Fruit fly (Drosophila melanogaster) whole organism, embryonic: Measurements from ENCODE around the gene CG33124.

Experiments
- Ada2b ChIP-seq: fragments of 200-800 bp; sonication (Bioruptor generic); IDR thresholded peaks from 2 replicates; pipeline ENCODE4 v1.3.6; 2022; ENCODE audit warnings: missing biosample characterization, missing genetic modification characterization
- CG10366 ChIP-seq: fragments of 200-800 bp; sonication (Bioruptor generic); IDR thresholded peaks from 2 replicates; pipeline ENCODE4 v1.3.6; 2022; ENCODE audit warnings: missing biosample characterization, missing genetic modification characterization
- CG11560 ChIP-seq: fragments of 200-800 bp; sonication (Bioruptor generic); IDR thresholded peaks from 3 replicates; pipeline ENCODE4 v1.3.6; 2022; ENCODE audit warnings: missing biosample characterization, missing genetic modification characterization
- CG11723 ChIP-seq: fragments of 200-800 bp; sonication (Bioruptor generic); optimal IDR thresholded peaks from 2 replicates; lab custom pipeline; 2017; ENCODE audit warnings: missing biosample characterization, mild to moderate bottlenecking, missing genetic modification characterization
- CG12104 ChIP-seq: fragments of 200-800 bp; sonication (Bioruptor generic); optimal IDR thresholded peaks from 3 replicates; lab custom pipeline; 2016; ENCODE audit warnings: missing biosample characterization, missing genetic modification characterization
- CG12236 ChIP-seq: fragments of 200-800 bp; sonication (Bioruptor generic); optimal IDR thresholded peaks from 2 replicates; lab custom pipeline; 2016; ENCODE audit warnings: missing biosample characterization, missing genetic modification characterization
- CG12769 ChIP-seq: fragments of 200-800 bp; sonication (Bioruptor generic); optimal IDR thresholded peaks from 2 replicates; lab custom pipeline; 2019; ENCODE audit warnings: missing biosample characterization, mild to moderate bottlenecking, missing genetic modification characterization, moderate library complexity
- CG13624 ChIP-seq: fragments of 200-800 bp; sonication (Bioruptor generic); optimal IDR thresholded peaks from 2 replicates; lab custom pipeline; 2016; ENCODE audit warnings: missing biosample characterization, missing genetic modification characterization
- CG15073 ChIP-seq: fragments of 200-800 bp; sonication (Bioruptor generic); optimal IDR thresholded peaks from 2 replicates; lab custom pipeline; 2016; ENCODE audit warnings: missing biosample characterization, missing genetic modification characterization
- CG1832 ChIP-seq: fragments of 200-800 bp; sonication (Bioruptor generic); optimal IDR thresholded peaks from 2 replicates; lab custom pipeline; 2017; ENCODE audit warnings: missing biosample characterization, mild to moderate bottlenecking, missing genetic modification characterization, inconsistent platforms
- CG18764 ChIP-seq: fragments of 200-800 bp; sonication (Bioruptor generic); optimal IDR thresholded peaks from 3 replicates; lab custom pipeline; 2016; ENCODE audit warnings: missing biosample characterization, missing genetic modification characterization
- CG30403 ChIP-seq: fragments of 200-800 bp; sonication (Bioruptor generic); optimal IDR thresholded peaks from 3 replicates; lab custom pipeline; 2016; ENCODE audit warnings: missing biosample characterization, missing genetic modification characterization
- CG30431 ChIP-seq: fragments of 200-800 bp; sonication (Bioruptor generic); optimal IDR thresholded peaks from 2 replicates; lab custom pipeline; 2017; ENCODE audit warnings: missing biosample characterization, missing genetic modification characterization
- CG31388 ChIP-seq: fragments of 200-800 bp; sonication (Bioruptor generic); optimal IDR thresholded peaks from 2 replicates; lab custom pipeline; 2016; ENCODE audit warnings: missing biosample characterization, missing genetic modification characterization
- CG32772 ChIP-seq: fragments of 200-800 bp; sonication (Bioruptor generic); IDR thresholded peaks from 2 replicates; pipeline ENCODE4 v1.3.6; 2022; ENCODE audit warnings: missing biosample characterization, missing genetic modification characterization
- CG3847 ChIP-seq: fragments of 200-800 bp; sonication (Bioruptor generic); IDR thresholded peaks from 2 replicates; pipeline ENCODE4 v1.3.6; 2022; ENCODE audit warnings: missing biosample characterization, missing genetic modification characterization
- CG4854 ChIP-seq: fragments of 200-800 bp; sonication (Bioruptor generic); optimal IDR thresholded peaks from 2 replicates; lab custom pipeline; 2016; ENCODE audit warnings: missing biosample characterization, missing genetic modification characterization, inconsistent platforms
- CG6654 ChIP-seq: fragments of 200-800 bp; sonication (Bioruptor generic); optimal IDR thresholded peaks from 2 replicates; lab custom pipeline; 2017; ENCODE audit warnings: missing biosample characterization, mild to moderate bottlenecking, missing genetic modification characterization
- CG6813 ChIP-seq: fragments of 200-800 bp; sonication (Bioruptor generic); optimal IDR thresholded peaks from 2 replicates; lab custom pipeline; 2017; ENCODE audit warnings: missing biosample characterization, missing genetic modification characterization, mild to moderate bottlenecking, moderate library complexity, missing genetic modification reagents
- CG7271 ChIP-seq: fragments of 200-800 bp; sonication (Bioruptor generic); optimal IDR thresholded peaks from 2 replicates; lab custom pipeline; 2018; ENCODE audit warnings: missing biosample characterization, mild to moderate bottlenecking, missing genetic modification characterization, moderate library complexity
- Dll ChIP-seq: fragments of 200-800 bp; sonication (Bioruptor generic); IDR thresholded peaks from 4 replicates; pipeline ENCODE4 v1.3.6; 2022; ENCODE audit warnings: missing biosample characterization, missing genetic modification characterization; ENCODE audit not compliant: partially characterized antibody
- Drgx ChIP-seq: fragments of 200-800 bp; sonication (Bioruptor generic); IDR thresholded peaks from 2 replicates; pipeline ENCODE4 v1.3.6; 2022; ENCODE audit warnings: missing biosample characterization, missing genetic modification characterization
- Fer2 ChIP-seq: fragments of 200-800 bp; sonication (Bioruptor generic); optimal IDR thresholded peaks from 2 replicates; lab custom pipeline; 2018; ENCODE audit warnings: missing biosample characterization, mild to moderate bottlenecking, missing genetic modification characterization, moderate library complexity
- HLH3B ChIP-seq: fragments of 200-800 bp; sonication (Bioruptor generic); IDR thresholded peaks from 2 replicates; pipeline ENCODE4 v1.3.6; 2022; ENCODE audit warnings: missing biosample characterization, missing genetic modification characterization
- HLH4C ChIP-seq: fragments of 200-800 bp; sonication (Bioruptor generic); IDR thresholded peaks from 3 replicates; pipeline ENCODE4 v1.3.6; 2022; ENCODE audit warnings: missing biosample characterization, missing genetic modification characterization; ENCODE audit not compliant: partially characterized antibody
- Hr51 ChIP-seq, 2 experiments: fragments of 200-800 bp; sonication (Bioruptor generic); optimal IDR thresholded peaks; 2 replicates in 1 of 2; 3 replicates in 1 of 2; lab custom pipeline; 2016 to 2018; ENCODE audit warnings: missing biosample characterization in 2 of 2, missing genetic modification characterization in 2 of 2, mild to moderate bottlenecking in 1 of 2, moderate library complexity in 1 of 2
- NK7.1 ChIP-seq: fragments of 200-800 bp; sonication (Bioruptor generic); optimal IDR thresholded peaks from 3 replicates; lab custom pipeline; 2016; ENCODE audit warnings: missing biosample characterization, missing genetic modification characterization
- Neu2 ChIP-seq: fragments of 200-800 bp; sonication (Bioruptor generic); optimal IDR thresholded peaks from 3 replicates; lab custom pipeline; 2016; ENCODE audit warnings: missing biosample characterization, missing genetic modification characterization, borderline replicate concordance
- Spps ChIP-seq: fragments of 200-800 bp; sonication (Bioruptor generic); optimal IDR thresholded peaks from 2 replicates; lab custom pipeline; 2018; ENCODE audit warnings: missing biosample characterization, mild to moderate bottlenecking, missing genetic modification characterization
- Usf ChIP-seq: fragments of 200-800 bp; sonication (Bioruptor generic); optimal IDR thresholded peaks from 2 replicates; lab custom pipeline; 2017; ENCODE audit warnings: missing genotype, missing biosample characterization, missing genetic modification characterization
- ac ChIP-seq: fragments of 200-800 bp; sonication (Bioruptor generic); optimal IDR thresholded peaks from 3 replicates; lab custom pipeline; 2017; ENCODE audit warnings: missing biosample characterization, mild to moderate bottlenecking, missing genetic modification characterization
- br ChIP-seq: fragments of >200 bp; optimal IDR thresholded peaks from 2 replicates; lab custom pipeline; 2017
- cas ChIP-seq: fragments of 200-800 bp; sonication (Bioruptor generic); IDR thresholded peaks from 2 replicates; pipeline ENCODE4 v1.3.6; 2022; ENCODE audit warnings: missing biosample characterization, missing genetic modification characterization
- chinmo ChIP-seq: fragments of 200-800 bp; sonication (Bioruptor generic); IDR thresholded peaks from 4 replicates; pipeline ENCODE4 v1.3.6; 2022; ENCODE audit warnings: missing biosample characterization, missing genetic modification characterization; ENCODE audit not compliant: partially characterized antibody
- dimm ChIP-seq: fragments of 200-800 bp; sonication (Bioruptor generic); IDR thresholded peaks from 2 replicates; pipeline ENCODE4 v1.3.6; 2022; ENCODE audit warnings: missing biosample characterization, missing genetic modification characterization
- emc ChIP-seq: fragments of 200-800 bp; sonication (Bioruptor generic); optimal IDR thresholded peaks from 2 replicates; lab custom pipeline; 2016; ENCODE audit warnings: missing biosample characterization, missing genetic modification characterization
- fru ChIP-seq: fragments of >200 bp; optimal IDR thresholded peaks from 2 replicates; lab custom pipeline; 2017
- gcm2 ChIP-seq: fragments of 200-800 bp; sonication (Bioruptor generic); optimal IDR thresholded peaks from 2 replicates; lab custom pipeline; 2016; ENCODE audit warnings: missing biosample characterization, missing genetic modification characterization
- grau ChIP-seq: fragments of 200-800 bp; optimal IDR thresholded peaks from 3 replicates; lab custom pipeline; 2019; ENCODE audit warnings: missing biosample characterization, mild to moderate bottlenecking, missing genetic modification characterization, moderate library complexity
- hb ChIP-seq: fragments of 200-800 bp; sonication (Bioruptor generic); IDR thresholded peaks from 3 replicates; pipeline ENCODE4 v1.3.6; 2022; ENCODE audit warnings: missing biosample characterization, missing genetic modification characterization; ENCODE audit not compliant: partially characterized antibody
- nerfin-1 ChIP-seq: fragments of 200-800 bp; sonication (Bioruptor generic); optimal IDR thresholded peaks from 3 replicates; lab custom pipeline; 2019; ENCODE audit warnings: missing biosample characterization, mild to moderate bottlenecking, missing genetic modification characterization, moderate library complexity
- pfk ChIP-seq: fragments of 200-800 bp; sonication (Bioruptor generic); optimal IDR thresholded peaks from 2 replicates; lab custom pipeline; 2018; ENCODE audit warnings: missing biosample characterization, mild to moderate bottlenecking, missing genetic modification characterization, moderate library complexity
- salm ChIP-seq: fragments of 200-800 bp; sonication (Bioruptor generic); optimal IDR thresholded peaks from 2 replicates; lab custom pipeline; 2018; ENCODE audit warnings: missing biosample characterization, mild to moderate bottlenecking, missing genetic modification characterization
- sima ChIP-seq: fragments of 200-800 bp; sonication (Bioruptor generic); optimal IDR thresholded peaks from 2 replicates; lab custom pipeline; 2016; ENCODE audit warnings: missing biosample characterization, missing genetic modification characterization
- slp2 ChIP-seq: fragments of 200-800 bp; sonication (Bioruptor generic); optimal IDR thresholded peaks from 2 replicates; lab custom pipeline; 2016; ENCODE audit warnings: missing biosample characterization, missing genetic modification characterization
- sna ChIP-seq: fragments of 200-800 bp; sonication (Bioruptor generic); IDR thresholded peaks from 2 replicates; pipeline ENCODE4 v1.3.6; 2022; ENCODE audit warnings: missing biosample characterization, missing genetic modification characterization; ENCODE audit not compliant: partially characterized antibody
- trem ChIP-seq: fragments of 200-800 bp; optimal IDR thresholded peaks from 3 replicates; lab custom pipeline; 2019; ENCODE audit warnings: missing biosample characterization, mild to moderate bottlenecking, missing genetic modification characterization, moderate library complexity
- usp ChIP-seq: fragments of >200 bp; optimal IDR thresholded peaks from 2 replicates; lab custom pipeline; 2017; ENCODE audit warnings: missing biosample characterization, missing genetic modification characterization
- vfl ChIP-seq: fragments of 200-800 bp; sonication (Bioruptor generic); optimal IDR thresholded peaks from 2 replicates; lab custom pipeline; 2016; ENCODE audit warnings: missing biosample characterization, missing genetic modification characterization
- zen2 ChIP-seq: fragments of 200-800 bp; sonication (Bioruptor generic); IDR thresholded peaks from 3 replicates; pipeline ENCODE4 v1.3.6; 2022; ENCODE audit warnings: missing biosample characterization, missing genetic modification characterization; ENCODE audit not compliant: partially characterized antibody

Gene CG33124

DNA sequence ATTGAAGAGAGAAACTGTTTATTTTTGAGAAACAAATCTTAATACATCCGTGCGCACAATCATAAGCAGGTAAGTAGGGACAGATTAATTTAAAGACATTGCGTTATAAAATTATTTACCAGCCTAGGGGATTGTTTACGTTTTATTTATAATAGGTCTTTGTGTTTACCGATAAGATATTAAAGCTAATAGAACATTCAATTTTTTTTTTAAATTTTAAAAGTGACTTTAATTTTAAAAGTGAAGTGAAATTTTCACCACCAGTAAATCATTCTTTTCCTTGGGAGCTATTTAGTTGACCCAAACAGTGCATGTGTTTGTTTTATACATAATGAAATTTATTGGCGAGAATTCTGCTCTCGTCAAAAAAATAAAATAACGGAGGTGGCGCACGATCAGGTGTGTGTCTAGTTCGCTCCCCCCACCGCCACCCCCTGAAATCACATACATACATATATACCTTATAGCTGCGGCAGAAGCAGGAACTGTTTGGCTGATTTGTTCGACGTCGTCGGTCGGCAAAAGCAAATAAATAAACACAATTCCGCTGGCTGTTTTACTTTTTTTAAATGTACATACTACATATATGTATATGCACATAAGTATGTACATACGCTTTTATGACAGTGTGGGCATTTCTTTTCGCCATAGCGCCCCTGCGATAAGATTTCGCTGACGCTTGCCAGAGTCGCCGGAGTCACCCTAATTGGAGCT lies 32.8 kb downstream of the CG33124 start (continued):
- no peak for TF ChIP-seq salm (tag; lab: Kevin White, UChicago)
- TF ChIP-seq Hr51 (GFP tag; optimal IDR thresholded peaks at IDR 0.05; lab: Kevin White, UChicago) = peak in 1 of 2 experiments; percentile 77
- no peak for TF ChIP-seq Spps (tag; lab: Kevin White, UChicago)
- no peak for TF ChIP-seq emc (GFP tag; lab: Kevin White, UChicago)
- peak; percentile 32; the same call in 1 of the 2 replicates for TF ChIP-seq CG10366
- TF ChIP-seq usp (GFP tag; lab: Kevin White, UChicago) = no peak
- TF ChIP-seq CG3847 (GFP tag; lab: Robert Waterston, UW) = peak; percentile 73
- TF ChIP-seq HLH4C = no peak
- no peak for TF ChIP-seq CG1832 (GFP tag; lab: Kevin White, UChicago)
- TF ChIP-seq CG12104 (GFP tag; lab: Kevin White, UChicago) = no peak
- TF ChIP-seq sna = no peak
- peak; percentile 8 for TF ChIP-seq nerfin-1 (tag; lab: Kevin White, UChicago)
- peak; percentile 52; the same call in 1 of the 2 replicates for TF ChIP-seq Drgx (GFP tag; lab: Robert Waterston, UW)
- TF ChIP-seq Neu2 (GFP tag; lab: Kevin White, UChicago) = no peak
- no peak for TF ChIP-seq CG4854 (GFP tag; lab: Kevin White, UChicago)
- no peak for TF ChIP-seq CG32772
- no peak for TF ChIP-seq CG18764 (GFP tag; lab: Kevin White, UChicago)
- TF ChIP-seq chinmo (GFP tag; lab: Robert Waterston, UW) = peak; percentile 67; the same call in 1 of the 4 replicates
- no peak for TF ChIP-seq sima (GFP tag; lab: Kevin White, UChicago)
- TF ChIP-seq slp2 (GFP tag; lab: Kevin White, UChicago) = no peak
- no peak for TF ChIP-seq trem (tag; lab: Kevin White, UChicago)
- TF ChIP-seq CG6654 = no peak
- TF ChIP-seq CG11560 (tag; lab: Robert Waterston, UW) = 0 out of 3 replicates have a peak, but pooled peaks have one; percentile 13
- TF ChIP-seq CG15073 (GFP tag; lab: Kevin White, UChicago) = no peak
- TF ChIP-seq CG30431 = no peak
- TF ChIP-seq pfk = no peak
- no peak for TF ChIP-seq dimm (GFP tag; lab: Robert Waterston, UW)
- TF ChIP-seq zen2 (GFP tag; lab: Robert Waterston, UW) = no peak
- no peak for TF ChIP-seq Dll
- TF ChIP-seq vfl (GFP tag; lab: Kevin White, UChicago) = no peak
- TF ChIP-seq CG7271 (tag; lab: Kevin White, UChicago) = no peak
- no peak for TF ChIP-seq CG12236 (GFP tag; lab: Kevin White, UChicago)
- no peak for TF ChIP-seq CG31388 (GFP tag; lab: Kevin White, UChicago)
- TF ChIP-seq fru (lab: Kevin White, UChicago) = no peak
- no peak for TF ChIP-seq CG11723 (GFP tag; lab: Kevin White, UChicago)
- no peak for TF ChIP-seq Fer2 (tag; lab: Kevin White, UChicago)
- no peak for TF ChIP-seq ac (GFP tag; lab: Kevin White, UChicago)
- peak; percentile 52 for TF ChIP-seq CG30403 (GFP tag; lab: Kevin White, UChicago)
- TF ChIP-seq CG12769 (tag; lab: Kevin White, UChicago) = peak; percentile 50
- TF ChIP-seq Ada2b = peak; percentile 42; the same call in 1 of the 2 replicates
- TF ChIP-seq grau (tag; lab: Kevin White, UChicago) = peak; percentile 77
- no peak for TF ChIP-seq hb (GFP tag; lab: Robert Waterston, UW)
- peak; percentile 15 for TF ChIP-seq CG13624 (GFP tag; lab: Kevin White, UChicago)
- TF ChIP-seq gcm2 = no peak
- TF ChIP-seq br (lab: Kevin White, UChicago) = no peak
- TF ChIP-seq NK7.1 = no peak
- TF ChIP-seq cas (GFP tag; lab: Robert Waterston, UW) = no peak
- no peak for TF ChIP-seq CG6813 (GFP tag; lab: Kevin White, UChicago)
- peak; percentile 44 for TF ChIP-seq Usf
- TF ChIP-seq HLH3B (GFP tag; lab: Robert Waterston, UW) = 0 out of 2 replicates have a peak, but pooled peaks have one; percentile 40
